Worm (Caenorhabditis elegans): ENCODE results near the gene F56D5.6.
A peak's percentile ranks its signal among the peaks of the same experiment; 100 is the strongest.

F56D5.6 gene

DNA sequence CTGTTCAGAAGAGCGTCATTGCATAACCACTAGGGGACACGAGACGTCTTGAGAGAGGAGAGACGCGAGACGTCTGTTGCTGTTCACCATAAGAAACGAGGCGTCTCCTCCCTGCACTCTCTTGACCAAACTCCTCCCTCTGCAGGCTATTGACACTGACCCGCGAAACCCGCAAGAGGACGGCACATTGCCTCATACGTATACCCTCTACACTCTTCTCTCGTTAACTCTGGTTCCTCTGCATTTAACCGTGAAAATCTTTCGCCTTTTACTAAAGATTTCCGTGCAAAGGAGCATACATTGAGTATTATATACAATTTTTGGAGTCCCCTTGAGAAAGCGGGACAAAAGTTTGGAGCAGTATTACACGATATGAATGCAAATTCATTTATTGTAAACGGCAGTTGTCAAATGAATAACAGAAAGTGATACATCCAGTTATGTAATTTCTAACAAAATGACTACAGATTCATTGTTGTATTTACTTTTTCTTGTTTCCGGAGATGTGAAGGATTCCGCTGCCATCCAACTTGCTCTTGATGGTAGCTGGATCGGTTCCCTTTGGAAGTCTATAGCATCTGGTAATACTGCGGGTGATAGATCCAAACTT lies 42.8 kb downstream of the F56D5.6 start:
- TF ChIP-seq nhr-41 (GFP tag; IDR thresholded peaks at IDR 0.05), result no peak
- no peak for TF ChIP-seq pqm-1 (tag; optimal IDR thresholded peaks at IDR 0.05)
- TF ChIP-seq spr-1 (tag; optimal IDR thresholded peaks at IDR 0.05), result peak; percentile 81
- TF ChIP-seq ZK546.5 (tag; optimal IDR thresholded peaks at IDR 0.05), result peak in 1 of 2 experiments; percentile 1
- TF ChIP-seq aly-2 (tag; optimal IDR thresholded peaks at IDR 0.05), result no peak
- peak; percentile 95 for TF ChIP-seq rbr-2 (tag; optimal IDR thresholded peaks at IDR 0.05)
- no peak for TF ChIP-seq tag-97 (GFP tag; IDR thresholded peaks at IDR 0.05)
- 0 out of 2 replicates have a peak, but pooled peaks have one; percentile 33 for TF ChIP-seq ZK337.2 (GFP tag; IDR thresholded peaks at IDR 0.05)
- no peak for TF ChIP-seq dmd-9 (GFP tag; IDR thresholded peaks at IDR 0.05)
- peak; percentile 87 for TF ChIP-seq T20F7.1 (GFP tag; optimal IDR thresholded peaks at IDR 0.05)
- no peak for TF ChIP-seq lir-3 (tag; optimal IDR thresholded peaks at IDR 0.05)
- peak; percentile 74 for TF ChIP-seq arid-1 (GFP tag; conservative IDR thresholded peaks at IDR 0.05)
- peak; percentile 55 for TF ChIP-seq spr-3 (GFP tag; optimal IDR thresholded peaks at IDR 0.05)
- TF ChIP-seq F37D6.2 (tag; optimal IDR thresholded peaks at IDR 0.05), result peak; percentile 81
- TF ChIP-seq skn-1 (tag; optimal IDR thresholded peaks at IDR 0.05), result no peak
- TF ChIP-seq daf-16 (GFP tag; optimal IDR thresholded peaks at IDR 0.05), result peak; percentile 35 to 87
- TF ChIP-seq daf-16 (tag; optimal IDR thresholded peaks at IDR 0.05), result peak; percentile 98
- no peak for TF ChIP-seq R02D3.7 (tag; optimal IDR thresholded peaks at IDR 0.05)
- TF ChIP-seq zip-2 (tag; optimal IDR thresholded peaks at IDR 0.05), result peak; percentile 74
- no peak for TF ChIP-seq madf-5 (GFP tag; IDR thresholded peaks at IDR 0.05)
- TF ChIP-seq nhr-6 (tag; optimal IDR thresholded peaks at IDR 0.05), result peak; percentile 80
- TF ChIP-seq unc-62 (GFP tag; optimal IDR thresholded peaks at IDR 0.05 in 1 of 2), result peak; percentile 42 to 98
- TF ChIP-seq unc-62 (tag; optimal IDR thresholded peaks at IDR 0.05), result no peak
- TF ChIP-seq ceh-82 (tag; optimal IDR thresholded peaks at IDR 0.05), result no peak
- peak; percentile 85 for TF ChIP-seq nhr-48 (tag; optimal IDR thresholded peaks at IDR 0.05)
- TF ChIP-seq pha-4 (GFP tag; IDR thresholded peaks at IDR 0.05), result peak; percentile 68
- peak; percentile 74 for TF ChIP-seq pha-4 (tag; optimal IDR thresholded peaks at IDR 0.05)
- peak; percentile 80 for TF ChIP-seq gei-8 (GFP tag; optimal IDR thresholded peaks at IDR 0.05)
- TF ChIP-seq egl-43 (GFP tag; IDR thresholded peaks at IDR 0.05), result peak; percentile 84
- no peak for TF ChIP-seq daf-8 (GFP tag; IDR thresholded peaks at IDR 0.05)
- TF ChIP-seq duxl-1 (tag; optimal IDR thresholded peaks at IDR 0.05; ENCODE audit: poor library complexity), result peak; percentile 84
- TF ChIP-seq F44E2.7 (GFP tag; IDR thresholded peaks at IDR 0.05), result no peak
- TF ChIP-seq ztf-11 (tag; optimal IDR thresholded peaks at IDR 0.05), result no peak
- peak; percentile 88 for TF ChIP-seq fkh-10 (GFP tag; optimal IDR thresholded peaks at IDR 0.05)
- no peak for TF ChIP-seq ceh-62 (tag; optimal IDR thresholded peaks at IDR 0.05)
- TF ChIP-seq lin-38 (GFP tag; IDR thresholded peaks at IDR 0.05), result peak; percentile 86
- TF ChIP-seq zfp-3 (GFP tag; conservative IDR thresholded peaks at IDR 0.05), result peak; percentile 86
- TF ChIP-seq unc-39 (tag; optimal IDR thresholded peaks at IDR 0.05), result no peak
- TF ChIP-seq lin-29 (GFP tag; IDR thresholded peaks at IDR 0.05), result no peak
- TF ChIP-seq zag-1 (tag; optimal IDR thresholded peaks at IDR 0.05), result peak; percentile 37
- TF ChIP-seq ceh-44 (GFP tag; IDR thresholded peaks at IDR 0.05), result 0 out of 2 replicates have a peak, but pooled peaks have one; percentile 47
- no peak for TF ChIP-seq dmd-8 (GFP tag; IDR thresholded peaks at IDR 0.05)
- no peak for TF ChIP-seq mxl-2 (GFP tag; conservative IDR thresholded peaks at IDR 0.05)
- no peak for TF ChIP-seq sdz-12 (GFP tag; optimal IDR thresholded peaks at IDR 0.05)
- TF ChIP-seq snpc-4 (tag; optimal IDR thresholded peaks at IDR 0.05), result peak; percentile 97
- TF ChIP-seq mdl-1 (tag; optimal IDR thresholded peaks at IDR 0.05), result peak; percentile 72 to 95
- TF ChIP-seq nhr-11 (tag; optimal IDR thresholded peaks at IDR 0.05), result peak; percentile 92
- TF ChIP-seq zfp-2 (tag; optimal IDR thresholded peaks at IDR 0.05), result peak; percentile 56
- no peak for TF ChIP-seq zip-11 (GFP tag; IDR thresholded peaks at IDR 0.05)
- peak; percentile 78 for TF ChIP-seq unc-130 (GFP tag; optimal IDR thresholded peaks at IDR 0.05)
- no peak for TF ChIP-seq F26F4.8 (GFP tag; conservative IDR thresholded peaks at IDR 0.05)
- peak; percentile 91 for TF ChIP-seq lin-13 (GFP tag; optimal IDR thresholded peaks at IDR 0.05)
- TF ChIP-seq lsy-2 (tag; optimal IDR thresholded peaks at IDR 0.05), result peak; percentile 75 to 93
